Worm (Caenorhabditis elegans): ENCODE data around the gene C49C8.2.

C49C8.2 gene

ce11 chrIV:8650696-8651095 lies at the start of gene C49C8.2:
C49C8.2 (plus strand) TSS chrIV:8651088.
- no peak for TF ChIP-seq him-1 (tag; optimal IDR thresholded peaks at IDR 0.05)

ce11 chrIV:8602877-8603276 lies 48.0 kb upstream of the C49C8.2 start, which contains the start of gene Y59H11AR.10:
Y59H11AR.10 (plus strand) TSS chrIV:8603177.
- TF ChIP-seq dao-5 (tag; optimal IDR thresholded peaks at IDR 0.05) (no peak), W03F9.2 (tag; optimal IDR thresholded peaks at IDR 0.05) (no peak), him-1 (tag; optimal IDR thresholded peaks at IDR 0.05) (no peak)

- TF ChIP-seq dao-5 (tag; optimal IDR thresholded peaks at IDR 0.05), result no peak
- TF ChIP-seq W03F9.2 (tag; optimal IDR thresholded peaks at IDR 0.05), result no peak
- TF ChIP-seq him-1 (tag; optimal IDR thresholded peaks at IDR 0.05), result no peak
Observed at ce11 chrIV:8605217-8605616, 45.7 kb upstream of the C49C8.2 start.

ce11 chrIV:8608204-8608603 lies 42.7 kb upstream of the C49C8.2 start:
- TF ChIP-seq dao-5 (tag; optimal IDR thresholded peaks at IDR 0.05) (no peak), him-1 (tag; optimal IDR thresholded peaks at IDR 0.05) (no peak), W03F9.2 (tag; optimal IDR thresholded peaks at IDR 0.05) (no peak)

ce11 chrIV:8608934-8609333 lies 42.0 kb upstream of the C49C8.2 start, which contains the start of gene F42A9.6:
F42A9.6 (plus strand) TSS chrIV:8609234.
- TF ChIP-seq him-1 (tag; optimal IDR thresholded peaks at IDR 0.05), result no peak
- TF ChIP-seq dao-5 (tag; optimal IDR thresholded peaks at IDR 0.05), result no peak
- no peak for TF ChIP-seq W03F9.2 (tag; optimal IDR thresholded peaks at IDR 0.05)

- no peak for TF ChIP-seq dao-5 (tag; optimal IDR thresholded peaks at IDR 0.05)
- TF ChIP-seq W03F9.2 (tag; optimal IDR thresholded peaks at IDR 0.05), result peak; percentile 28
- TF ChIP-seq him-1 (tag; optimal IDR thresholded peaks at IDR 0.05), result no peak
Observed at ce11 chrIV:8611886-8612542, 38.9 kb upstream of the C49C8.2 start, which contains the start of the genes F42A9.17 and cyp-33E2. F42A9.17 (minus strand) TSS chrIV:8611936. cyp-33E2 (plus strand) TSS chrIV:8612334.

- no peak for TF ChIP-seq him-1 (tag; optimal IDR thresholded peaks at IDR 0.05)
- no peak for TF ChIP-seq dao-5 (tag; optimal IDR thresholded peaks at IDR 0.05)
- no peak for TF ChIP-seq W03F9.2 (tag; optimal IDR thresholded peaks at IDR 0.05)
Observed at ce11 chrIV:8614680-8615079, 36.2 kb upstream of the C49C8.2 start, which contains the start of gene cyp-33E3. cyp-33E3 (plus strand) TSS chrIV:8614995.

- no peak for TF ChIP-seq W03F9.2 (tag; optimal IDR thresholded peaks at IDR 0.05)
- no peak for TF ChIP-seq dao-5 (tag; optimal IDR thresholded peaks at IDR 0.05)
- TF ChIP-seq him-1 (tag; optimal IDR thresholded peaks at IDR 0.05), result no peak
Observed at ce11 chrIV:8615314-8615713, 35.6 kb upstream of the C49C8.2 start.

ce11 chrIV:8617047-8617446 lies 33.8 kb upstream of the C49C8.2 start, which contains the start of the genes F42A9.7 and F42A9.3:
F42A9.7 (minus strand) TSS chrIV:8617147.
F42A9.3 (plus strand) TSS chrIV:8617260.
- TF ChIP-seq W03F9.2 (tag; optimal IDR thresholded peaks at IDR 0.05), result no peak
- TF ChIP-seq dao-5 (tag; optimal IDR thresholded peaks at IDR 0.05), result no peak
- no peak for TF ChIP-seq him-1 (tag; optimal IDR thresholded peaks at IDR 0.05)

- peak; percentile 20 for TF ChIP-seq W03F9.2 (tag; optimal IDR thresholded peaks at IDR 0.05)
- TF ChIP-seq him-1 (tag; optimal IDR thresholded peaks at IDR 0.05), result no peak
Observed at ce11 chrIV:8618698-8619097, 32.2 kb upstream of the C49C8.2 start, which contains the start of gene F42A9.8. F42A9.8 (minus strand) TSS chrIV:8618785.

ce11 chrIV:8620102-8620733 lies 30.7 kb upstream of the C49C8.2 start, which contains the start of gene lin-49:
lin-49 (plus strand) TSS chrIV:8620683.
- TF ChIP-seq him-1 (tag; optimal IDR thresholded peaks at IDR 0.05) (no peak), dao-5 (tag; optimal IDR thresholded peaks at IDR 0.05) (no peak), W03F9.2 (tag; optimal IDR thresholded peaks at IDR 0.05) (peak; percentile 61)

ce11 chrIV:8625730-8626129 lies 25.2 kb upstream of the C49C8.2 start:
- TF ChIP-seq dao-5 (tag; optimal IDR thresholded peaks at IDR 0.05) (no peak), him-1 (tag; optimal IDR thresholded peaks at IDR 0.05) (no peak), W03F9.2 (tag; optimal IDR thresholded peaks at IDR 0.05) (no peak)

ce11 chrIV:8626294-8626693 lies 24.6 kb upstream of the C49C8.2 start:
- no peak for TF ChIP-seq dao-5 (tag; optimal IDR thresholded peaks at IDR 0.05)
- TF ChIP-seq W03F9.2 (tag; optimal IDR thresholded peaks at IDR 0.05), result no peak
- no peak for TF ChIP-seq him-1 (tag; optimal IDR thresholded peaks at IDR 0.05)

- TF ChIP-seq him-1 (tag; optimal IDR thresholded peaks at IDR 0.05) (no peak), W03F9.2 (tag; optimal IDR thresholded peaks at IDR 0.05) (no peak), dao-5 (tag; optimal IDR thresholded peaks at IDR 0.05) (no peak)
Observed at ce11 chrIV:8627328-8627727, 23.6 kb upstream of the C49C8.2 start, which contains the start of gene F42A9.11. F42A9.11 (plus strand) TSS chrIV:8627637.
